Fruit fly (Drosophila melanogaster) S2 (cell line): ENCODE results near the gene Nipsnap.

Experiments
- CG8478 ChIP-seq: fragments of >200 bp; optimal IDR thresholded peaks from 2 replicates; lab custom pipeline; 2018
- CTCF ChIP-seq, 2 experiments: fragments of >200 bp; optimal IDR thresholded peaks; 2 replicates each; lab custom pipeline; 2018

Gene Nipsnap

DNA sequence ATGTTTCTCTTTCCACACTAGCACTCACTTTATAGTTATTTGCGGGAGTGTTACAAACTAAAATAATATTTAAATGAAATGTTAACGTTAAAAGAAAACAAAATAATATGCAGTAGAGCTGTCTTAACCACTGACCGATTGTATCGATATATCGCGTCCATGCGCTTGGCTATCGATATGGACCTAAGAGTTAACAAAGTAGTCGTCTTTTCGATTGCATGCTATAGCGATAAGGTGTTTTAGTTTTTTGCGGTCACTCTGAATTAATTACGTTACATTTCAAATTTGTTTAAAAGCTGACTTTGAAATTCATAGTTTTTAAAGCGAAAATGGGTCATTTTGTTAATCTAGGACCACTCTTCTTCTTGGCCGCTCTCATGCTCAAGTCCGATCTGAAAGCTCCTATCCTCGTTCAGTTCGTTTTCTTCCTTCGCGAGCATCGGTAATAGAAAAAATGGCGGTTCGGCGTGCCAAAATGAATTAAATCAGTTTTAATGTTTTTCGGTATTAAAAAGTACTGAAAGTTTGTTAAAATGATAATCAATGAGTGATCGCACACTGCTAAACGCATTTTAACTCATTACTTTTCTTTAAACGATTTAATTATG lies at the start of gene Nipsnap:
TSS of gene Nipsnap (minus strand) at position 194 of the 608 bp plus-strand sequence.
- TF ChIP-seq CG8478 (lab: Kevin White, UChicago) (no peak), CTCF (optimal IDR thresholded peaks at IDR 0.05; lab: Kevin White, UChicago) (peak in 1 of 2 experiments; percentile 28)

DNA sequence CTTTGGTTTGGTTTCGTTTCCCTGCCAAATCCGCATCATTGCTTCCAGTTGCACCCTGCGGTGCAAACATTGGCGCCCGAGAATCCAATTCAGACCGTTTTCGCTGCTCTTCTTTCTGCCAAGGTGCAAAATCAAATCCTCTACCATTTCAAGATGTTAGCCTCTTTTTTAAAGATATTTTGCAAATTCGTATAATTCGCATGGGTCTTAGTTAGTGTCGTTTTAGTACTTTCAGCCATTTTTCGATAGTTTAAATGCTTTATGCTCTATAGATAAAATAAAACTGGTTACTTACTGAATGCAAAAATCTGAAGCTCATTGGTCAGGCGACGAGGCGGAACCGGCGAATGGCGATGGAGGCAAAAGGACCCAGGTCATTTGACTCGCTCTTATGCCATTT lies 38.3 kb upstream of the Nipsnap start:
- TF ChIP-seq CTCF (optimal IDR thresholded peaks at IDR 0.05; lab: Kevin White, UChicago) (no peak), CG8478 (lab: Kevin White, UChicago) (no peak)

DNA sequence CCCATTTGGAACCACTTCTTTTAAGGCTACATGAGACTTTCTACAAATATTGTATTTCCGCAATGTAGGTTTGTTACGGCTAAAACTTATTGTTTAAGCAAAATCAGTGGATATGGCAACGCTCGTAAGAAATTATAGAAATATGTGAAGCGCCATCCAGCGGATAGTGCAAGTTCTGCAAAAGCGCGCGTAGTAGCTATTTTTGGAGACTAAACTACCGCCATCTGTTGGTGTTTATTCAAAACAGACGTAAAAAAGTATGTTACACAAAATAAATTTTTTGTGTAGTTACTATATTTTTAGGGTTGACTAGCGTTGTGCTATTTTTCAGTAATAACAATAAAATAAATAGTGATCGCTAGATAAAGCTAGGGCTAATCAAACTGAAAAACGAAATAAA lies 32.3 kb upstream of the Nipsnap start:
- TF ChIP-seq CG8478 (lab: Kevin White, UChicago) = no peak
- TF ChIP-seq CTCF (optimal IDR thresholded peaks at IDR 0.05; lab: Kevin White, UChicago) = peak; percentile 91 to 96

dm6 chrX:16104738-16105426 lies 31.5 kb upstream of the Nipsnap start, which contains the start of the genes CG42353 and CG42354:
Gene CG42353, minus strand, starts transcription at chrX:16104946.
Gene CG42354, minus strand, starts transcription at chrX:16104946.
- TF ChIP-seq CG8478 (lab: Kevin White, UChicago) = no peak
- TF ChIP-seq CTCF (optimal IDR thresholded peaks at IDR 0.05; lab: Kevin White, UChicago) = peak; percentile 37 to 57

- TF ChIP-seq CTCF (optimal IDR thresholded peaks at IDR 0.05; lab: Kevin White, UChicago) = no peak
- TF ChIP-seq CG8478 (lab: Kevin White, UChicago) = no peak
These were observed 30.8 kb upstream of the Nipsnap start for dm6 chrX:16104056-16104737.

- TF ChIP-seq CTCF (optimal IDR thresholded peaks at IDR 0.05; lab: Kevin White, UChicago) (no peak), CG8478 (lab: Kevin White, UChicago) (no peak)
These were observed 30.1 kb upstream of the Nipsnap start for dm6 chrX:16103482-16103881.

- no peak for TF ChIP-seq CG8478 (lab: Kevin White, UChicago)
- no peak for TF ChIP-seq CTCF (optimal IDR thresholded peaks at IDR 0.05; lab: Kevin White, UChicago)
These were observed 29.2 kb upstream of the Nipsnap start for dm6 chrX:16102338-16103218.

- TF ChIP-seq CTCF (optimal IDR thresholded peaks at IDR 0.05; lab: Kevin White, UChicago) (no peak), CG8478 (lab: Kevin White, UChicago) (no peak)
These were observed 27.5 kb upstream of the Nipsnap start for dm6 chrX:16100726-16101351.

- TF ChIP-seq CG8478 (lab: Kevin White, UChicago) = no peak
- TF ChIP-seq CTCF (optimal IDR thresholded peaks at IDR 0.05; lab: Kevin White, UChicago) = peak; percentile 51 to 71
These were observed 23.1 kb upstream of the Nipsnap start for dm6 chrX:16096488-16096887.

DNA sequence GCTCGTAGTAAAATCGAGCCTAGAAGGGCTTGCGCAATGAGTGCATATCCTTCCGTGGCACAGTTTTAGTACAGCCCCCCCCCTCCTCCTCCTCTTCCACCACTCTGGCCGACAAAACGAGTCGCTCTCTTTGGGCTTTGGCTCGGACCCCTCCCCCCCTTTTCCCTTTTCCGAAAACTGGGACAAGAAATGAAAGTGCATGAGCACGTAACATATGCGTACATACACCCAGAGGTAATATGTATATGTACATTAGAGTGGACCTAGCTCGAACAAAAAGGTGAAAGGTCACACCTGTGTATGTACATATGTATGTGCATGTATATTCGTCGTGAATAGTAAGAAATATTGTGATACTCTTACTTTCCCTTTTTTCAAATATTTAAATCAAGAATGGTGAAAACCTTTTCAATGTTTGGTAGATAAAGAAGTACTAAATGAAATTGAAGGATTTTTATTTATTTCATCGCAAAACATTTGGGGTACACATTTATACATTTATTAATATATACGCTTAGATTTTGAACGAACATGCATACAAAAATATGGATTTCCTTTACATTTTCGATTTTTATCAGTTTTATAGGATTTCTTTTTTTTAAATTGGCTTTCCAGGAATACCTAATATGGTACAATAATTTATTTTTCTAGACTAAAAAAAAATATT lies 19.4 kb upstream of the Nipsnap start:
- TF ChIP-seq CTCF (optimal IDR thresholded peaks at IDR 0.05; lab: Kevin White, UChicago) = no peak
- no peak for TF ChIP-seq CG8478 (lab: Kevin White, UChicago)

dm6 chrX:16091431-16091990 lies 18.1 kb upstream of the Nipsnap start, which contains the start of gene Tob:
Gene Tob, minus strand, starts transcription at chrX:16091495.
- no peak for TF ChIP-seq CTCF (optimal IDR thresholded peaks at IDR 0.05; lab: Kevin White, UChicago)
- no peak for TF ChIP-seq CG8478 (lab: Kevin White, UChicago)

DNA sequence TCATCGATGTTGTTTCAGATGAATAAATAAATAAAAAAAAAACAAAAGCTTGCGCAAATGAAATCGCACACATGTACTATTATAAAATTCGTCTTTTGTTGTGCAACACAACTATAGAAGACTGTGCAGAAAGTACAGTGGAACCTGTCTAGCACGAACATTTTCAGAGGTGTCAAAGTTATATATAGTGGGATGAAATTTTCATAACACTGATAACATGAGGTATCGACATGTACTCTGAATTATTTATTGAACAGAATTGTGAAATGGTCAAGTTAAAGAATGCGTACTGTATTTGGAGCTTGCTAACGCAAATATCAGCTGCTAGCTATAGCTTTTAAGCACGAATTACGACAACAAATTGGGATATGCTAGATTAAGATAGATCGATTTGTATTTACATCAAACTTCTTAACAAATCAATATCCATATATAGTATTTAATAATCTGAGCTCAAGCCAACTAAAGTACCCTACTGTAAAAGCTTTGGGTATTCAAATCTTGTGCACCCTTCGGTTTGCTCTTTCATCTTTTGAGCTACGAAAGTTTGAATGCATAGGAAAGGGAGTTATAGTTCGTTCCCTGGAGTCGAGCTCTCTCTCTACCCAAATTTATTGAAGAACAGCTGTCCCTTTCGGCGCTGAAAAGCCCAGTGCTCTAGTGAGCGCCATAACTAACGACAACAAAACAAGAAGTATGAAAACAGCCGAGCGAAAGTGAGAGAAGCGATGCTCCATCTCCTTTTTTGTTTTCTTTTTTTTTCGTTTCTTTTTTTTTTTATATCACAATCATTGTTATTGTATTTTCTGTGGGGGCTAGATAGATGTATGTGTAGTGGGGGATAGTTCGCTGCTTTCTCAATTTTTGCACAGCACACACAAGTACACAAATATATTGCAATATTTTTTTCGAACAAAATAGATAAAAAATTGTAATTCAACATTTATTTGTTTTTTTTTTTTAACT lies 17.1 kb upstream of the Nipsnap start:
- TF ChIP-seq CG8478 (lab: Kevin White, UChicago) = no peak
- TF ChIP-seq CTCF (optimal IDR thresholded peaks at IDR 0.05; lab: Kevin White, UChicago) = no peak
